Worm (Caenorhabditis elegans): ENCODE data around the gene F27D9.2.

DNA sequence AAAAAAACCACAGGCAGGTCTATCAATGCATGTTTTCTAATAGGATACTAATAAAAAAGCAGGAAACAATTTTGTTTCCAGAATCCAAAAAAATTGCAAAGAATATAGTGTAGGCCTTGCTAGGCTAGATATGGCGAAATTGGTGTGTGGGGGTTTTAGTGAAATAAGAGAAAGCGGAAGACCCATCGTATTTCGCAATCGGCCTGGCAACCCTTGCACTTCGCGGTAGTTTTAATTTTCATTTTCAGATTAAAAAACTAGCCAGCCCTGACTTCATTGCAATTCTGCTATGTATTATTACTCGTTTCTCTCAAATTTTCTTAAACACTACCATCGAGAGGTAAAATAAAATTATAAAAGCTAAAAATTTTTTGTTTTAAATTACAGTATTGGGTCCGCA lies 2.1 kb downstream of the F27D9.2 start:
- no peak for TF ChIP-seq nhr-237 (tag; optimal IDR thresholded peaks at IDR 0.05)
- no peak for TF ChIP-seq lin-39 (tag; optimal IDR thresholded peaks at IDR 0.05)
- TF ChIP-seq nhr-23 (tag; optimal IDR thresholded peaks at IDR 0.05) = no peak
- TF ChIP-seq snpc-4 (tag; optimal IDR thresholded peaks at IDR 0.05) = no peak

Measured in whole organism, L2 larva.